Worm (Caenorhabditis elegans) whole organism, L4 larva: ENCODE data around the gene C48D1.5.

Source experiments
- F44E2.7 ChIP-seq: fragments of 200-800 bp; sonication (Bioruptor generic); IDR thresholded peaks from 2 replicates; pipeline ENCODE4 v2.1.2; 2022; ENCODE audit warnings: missing genetic modification characterization, missing compliant biosample characterization
- R02D3.7 ChIP-seq: fragments of 150-350 bp; sonication (generic microtip); optimal IDR thresholded peaks from 3 replicates; lab custom pipeline; 2014; ENCODE audit warnings: missing biosample characterization, missing genetic modification characterization
- T20F7.1 ChIP-seq: fragments of 200-800 bp; sonication (Bioruptor generic); optimal IDR thresholded peaks from 2 replicates; lab custom pipeline; 2018; ENCODE audit warnings: mild to moderate bottlenecking, missing genetic modification characterization, missing compliant biosample characterization
- T26A8.4 ChIP-seq: fragments of 200-800 bp; sonication (Bioruptor generic); IDR thresholded peaks from 2 replicates; pipeline ENCODE4 v1.3.6; 2022; ENCODE audit warnings: missing genetic modification characterization, missing compliant biosample characterization
- Y5F2A.4 ChIP-seq: fragments of 200-800 bp; sonication (Bioruptor generic); optimal IDR thresholded peaks from 2 replicates; lab custom pipeline; 2018; ENCODE audit warnings: mild to moderate bottlenecking, missing genetic modification characterization, missing compliant biosample characterization
- ceh-20 ChIP-seq: fragments of 200-800 bp; sonication (Bioruptor generic); IDR thresholded peaks from 2 replicates; pipeline ENCODE4 v1.3.6; 2022; ENCODE audit warnings: missing genetic modification reagents, missing genetic modification characterization, missing compliant biosample characterization
- ceh-32 ChIP-seq: sonication (generic microtip); optimal IDR thresholded peaks from 2 replicates; lab custom pipeline; 2016; ENCODE audit warnings: mild to moderate bottlenecking, missing genetic modification characterization, missing compliant biosample characterization; ENCODE audit not compliant: poor library complexity
- daf-12 ChIP-seq: fragments of 150-350 bp; optimal IDR thresholded peaks from 2 replicates; lab custom pipeline; 2014; ENCODE audit warnings: missing biosample characterization, missing genetic modification reagents, missing genetic modification characterization
- daf-16 ChIP-seq, 3 experiments: sonication (generic microtip); optimal IDR thresholded peaks; 2 replicates each; lab custom pipeline; 2016 to 2017; ENCODE audit warnings: missing genetic modification characterization in 3 of 3, missing genetic modification reagents in 3 of 3, mild to moderate bottlenecking in 2 of 3, missing compliant biosample characterization in 2 of 3, missing biosample characterization in 1 of 3, moderate library complexity in 1 of 3
- dmd-6 ChIP-seq: fragments of 200-800 bp; sonication (Bioruptor generic); IDR thresholded peaks from 2 replicates; pipeline ENCODE4 v1.3.6; 2022; ENCODE audit warnings: missing genetic modification reagents, missing genetic modification characterization, missing compliant biosample characterization
- dpl-1 ChIP-seq: fragments of 150-350 bp; optimal IDR thresholded peaks from 2 replicates; lab custom pipeline; 2014; ENCODE audit warnings: missing biosample characterization, missing genetic modification reagents, missing genetic modification characterization
- dve-1 ChIP-seq: sonication (generic microtip); optimal IDR thresholded peaks from 2 replicates; lab custom pipeline; 2017; ENCODE audit warnings: antibody characterized with exemption, mild to moderate bottlenecking, missing genetic modification characterization, missing compliant biosample characterization; ENCODE audit not compliant: insufficient read depth
- hif-1 ChIP-seq, 2 experiments: sonication (generic microtip); optimal IDR thresholded peaks; 2 replicates each; lab custom pipeline; 2016 to 2017; ENCODE audit warnings: missing compliant biosample characterization in 2 of 2, missing genetic modification characterization in 2 of 2, missing genetic modification reagents in 2 of 2, missing genotype in 2 of 2, mild to moderate bottlenecking in 1 of 2
- hlh-11 ChIP-seq: fragments of 200-800 bp; sonication (Bioruptor generic); optimal IDR thresholded peaks from 2 replicates; lab custom pipeline; 2018; ENCODE audit warnings: mild to moderate bottlenecking, missing genetic modification characterization, missing compliant biosample characterization
- hlh-30 ChIP-seq: sonication (generic microtip); optimal IDR thresholded peaks from 2 replicates; lab custom pipeline; 2017; ENCODE audit warnings: antibody characterized with exemption, mild to moderate bottlenecking, missing genetic modification characterization, missing compliant biosample characterization; ENCODE audit not compliant: insufficient read depth
- jun-1 ChIP-seq: fragments of 150-350 bp; optimal IDR thresholded peaks from 2 replicates; lab custom pipeline; 2014; ENCODE audit warnings: missing biosample characterization, missing genetic modification reagents, missing genetic modification characterization
- lim-7 ChIP-seq: fragments of 200-800 bp; sonication (Bioruptor generic); IDR thresholded peaks from 2 replicates; pipeline ENCODE4 v1.3.6; 2022; ENCODE audit warnings: missing genetic modification characterization, missing compliant biosample characterization
- lin-1 ChIP-seq: fragments of 200-800 bp; sonication (Bioruptor generic); IDR thresholded peaks from 2 replicates; pipeline ENCODE4 v1.3.6; 2022; ENCODE audit warnings: missing genetic modification reagents, missing genetic modification characterization, missing compliant biosample characterization
- lin-13 ChIP-seq: fragments of 150-350 bp; optimal IDR thresholded peaks from 2 replicates; lab custom pipeline; 2014; ENCODE audit warnings: missing biosample characterization, missing genetic modification reagents, missing genetic modification characterization
- lin-38 ChIP-seq: fragments of 200-800 bp; sonication (Bioruptor generic); IDR thresholded peaks from 2 replicates; pipeline ENCODE4 v1.3.6; 2022; ENCODE audit warnings: missing genetic modification reagents, missing genetic modification characterization, missing compliant biosample characterization
- lin-39 ChIP-seq: fragments of 150-350 bp; optimal IDR thresholded peaks from 2 replicates; lab custom pipeline; 2014; ENCODE audit warnings: missing biosample characterization, missing genetic modification reagents, missing genetic modification characterization
- mdl-1 ChIP-seq, 2 experiments: fragments of 150-350 bp in 1 of 2; sonication (generic microtip) in 1 of 2; optimal IDR thresholded peaks; 2 replicates each; lab custom pipeline; 2014 to 2017; ENCODE audit warnings: missing biosample characterization in 2 of 2, missing genetic modification characterization in 2 of 2
- mdt-29 ChIP-seq: fragments of 200-800 bp; sonication (Bioruptor generic); IDR thresholded peaks from 2 replicates; pipeline ENCODE4 v1.3.6; 2022; ENCODE audit warnings: missing genetic modification reagents, missing genetic modification characterization, missing compliant biosample characterization
- mep-1 ChIP-seq: fragments of 150-350 bp; sonication (generic microtip); optimal IDR thresholded peaks from 3 replicates; lab custom pipeline; 2014; ENCODE audit warnings: missing biosample characterization, missing genetic modification characterization
- mes-2 ChIP-seq: sonication (generic microtip); optimal IDR thresholded peaks from 2 replicates; lab custom pipeline; 2016; ENCODE audit warnings: missing genotype, mild to moderate bottlenecking, missing genetic modification characterization, missing compliant biosample characterization; ENCODE audit not compliant: poor library complexity, severe bottlenecking
- mxl-2 ChIP-seq: fragments of 200-800 bp; sonication (Bioruptor generic); conservative IDR thresholded peaks from 2 replicates; pipeline ENCODE4 v1.3.6; 2022; ENCODE audit warnings: missing genetic modification reagents, missing genetic modification characterization, missing compliant biosample characterization
- nhr-102 ChIP-seq: sonication (generic microtip); optimal IDR thresholded peaks from 2 replicates; lab custom pipeline; 2016; ENCODE audit warnings: mild to moderate bottlenecking, missing genetic modification characterization, moderate library complexity, missing compliant biosample characterization
- nhr-11 ChIP-seq: fragments of 150-350 bp; optimal IDR thresholded peaks from 2 replicates; lab custom pipeline; 2014; ENCODE audit warnings: missing biosample characterization, missing genetic modification characterization
- nhr-28 ChIP-seq: fragments of 150-350 bp; optimal IDR thresholded peaks from 2 replicates; lab custom pipeline; 2014; ENCODE audit warnings: missing biosample characterization, missing genetic modification characterization
- nhr-42 ChIP-seq: fragments of 200-800 bp; sonication (Bioruptor generic); IDR thresholded peaks from 2 replicates; pipeline ENCODE4 v1.3.6; 2022; ENCODE audit warnings: missing genetic modification characterization, missing compliant biosample characterization
- nhr-6 ChIP-seq: fragments of 150-350 bp; optimal IDR thresholded peaks from 2 replicates; lab custom pipeline; 2014; ENCODE audit warnings: missing biosample characterization, missing genetic modification characterization
- pha-4 ChIP-seq, 2 experiments: fragments of 150-350 bp in 1 of 2; fragments of 200-800 bp in 1 of 2; sonication (Bioruptor generic) in 1 of 2; IDR thresholded peaks in 1 of 2; optimal IDR thresholded peaks in 1 of 2; 2 replicates each; pipeline versions ENCODE4 v1.3.6 to Lab custom; 2014 to 2022; ENCODE audit warnings: missing genetic modification characterization in 2 of 2, missing genetic modification reagents in 2 of 2, missing biosample characterization in 1 of 2, missing compliant biosample characterization in 1 of 2
- php-3 ChIP-seq: fragments of 200-800 bp; sonication (Bioruptor generic); IDR thresholded peaks from 2 replicates; pipeline ENCODE4 v1.3.6; 2022; ENCODE audit warnings: missing genetic modification reagents, missing genetic modification characterization, missing compliant biosample characterization
- pqm-1 ChIP-seq: sonication (generic microtip); optimal IDR thresholded peaks from 2 replicates; lab custom pipeline; 2017; ENCODE audit warnings: missing biosample characterization, missing genetic modification characterization
- snpc-1.2 ChIP-seq: fragments of 200-800 bp; sonication (Bioruptor generic); IDR thresholded peaks from 2 replicates; pipeline ENCODE4 v1.3.6; 2022; ENCODE audit warnings: missing genetic modification reagents, missing genetic modification characterization, missing compliant biosample characterization
- tra-1 ChIP-seq: fragments of 200-800 bp; sonication (Bioruptor generic); IDR thresholded peaks from 2 replicates; pipeline ENCODE4 v1.3.6; 2022; ENCODE audit warnings: missing genetic modification reagents, missing genetic modification characterization, missing compliant biosample characterization
- unc-130 ChIP-seq: sonication (generic microtip); optimal IDR thresholded peaks from 2 replicates; lab custom pipeline; 2016; ENCODE audit warnings: missing genetic modification reagents, missing genetic modification characterization, missing compliant biosample characterization
- vab-7 ChIP-seq: fragments of 200-800 bp; sonication (Bioruptor generic); IDR thresholded peaks from 2 replicates; pipeline ENCODE4 v1.3.6; 2022; ENCODE audit warnings: missing genetic modification reagents, missing genetic modification characterization, missing compliant biosample characterization
- zfp-3 ChIP-seq: fragments of 200-800 bp; sonication (Bioruptor generic); conservative IDR thresholded peaks from 2 replicates; pipeline ENCODE4 v1.3.6; 2022; ENCODE audit warnings: missing genetic modification reagents, missing genetic modification characterization, missing compliant biosample characterization
- zip-11 ChIP-seq: fragments of 200-800 bp; sonication (Bioruptor generic); IDR thresholded peaks from 2 replicates; pipeline ENCODE4 v1.3.6; 2022; ENCODE audit warnings: missing genetic modification characterization, missing compliant biosample characterization
- zip-2 ChIP-seq: fragments of 150-350 bp; optimal IDR thresholded peaks from 2 replicates; lab custom pipeline; 2014; ENCODE audit warnings: missing biosample characterization, missing genetic modification characterization
- ztf-11 ChIP-seq: fragments of 150-350 bp; optimal IDR thresholded peaks from 2 replicates; lab custom pipeline; 2014; ENCODE audit warnings: missing biosample characterization, missing genetic modification characterization
- ztf-7 ChIP-seq: fragments of 150-350 bp; optimal IDR thresholded peaks from 2 replicates; lab custom pipeline; 2014; ENCODE audit warnings: missing biosample characterization, missing genetic modification characterization

C48D1.5 gene

ce11 chrIV:13250243-13250642, 28.5 kb downstream of the C48D1.5 start:
- TF ChIP-seq lin-1 (GFP tag; lab: Robert Waterston, UW) = no peak
- TF ChIP-seq dpl-1 (GFP tag; lab: Kevin White, UChicago) = no peak
- peak; percentile 8 for TF ChIP-seq mes-2 (tag; lab: Kevin White, UChicago)
- TF ChIP-seq mdt-29 (GFP tag; lab: Robert Waterston, UW) = peak; percentile 43; the same call in 1 of the 2 replicates
- 0 out of 2 replicates have a peak, but pooled peaks have one; percentile 9 for TF ChIP-seq lim-7 (GFP tag; lab: Robert Waterston, UW)
- TF ChIP-seq ceh-20 (GFP tag; lab: Robert Waterston, UW) = no peak
- TF ChIP-seq lin-38 (GFP tag; lab: Robert Waterston, UW) = no peak
- 0 out of 2 replicates have a peak, but pooled peaks have one; percentile 14 for TF ChIP-seq T26A8.4 (GFP tag; lab: Robert Waterston, UW)
- TF ChIP-seq nhr-6 (tag; lab: Kevin White, UChicago) = no peak
- no peak for TF ChIP-seq tra-1 (GFP tag; lab: Robert Waterston, UW)
- TF ChIP-seq zfp-3 (GFP tag; lab: Robert Waterston, UW) = peak; percentile 81; the same call in 1 of the 2 replicates

- TF ChIP-seq dve-1 (tag; lab: Kevin White, UChicago) (peak; percentile 29), daf-16 (GFP tag; optimal IDR thresholded peaks at IDR 0.05; lab: Kevin White, UChicago) (no peak), daf-16 (tag; optimal IDR thresholded peaks at IDR 0.05; lab: Kevin White, UChicago) (peak; percentile 32), snpc-1.2 (no peak), F44E2.7 (GFP tag; lab: Robert Waterston, UW) (no peak)
Measured at ce11 chrIV:13252211-13252610, 30.5 kb downstream of the C48D1.5 start, which contains the start of gene ttr-51. Gene ttr-51 (minus strand): TSS chrIV:13252311.

- no peak for TF ChIP-seq R02D3.7 (tag; lab: Kevin White, UChicago)
- no peak for TF ChIP-seq Y5F2A.4 (GFP tag; lab: Kevin White, UChicago)
- no peak for TF ChIP-seq ceh-32
- peak; percentile 95 for TF ChIP-seq dve-1 (tag; lab: Kevin White, UChicago)
- TF ChIP-seq jun-1 (tag; lab: Kevin White, UChicago) = peak; percentile 34
- no peak for TF ChIP-seq ztf-11 (tag; lab: Kevin White, UChicago)
- TF ChIP-seq hlh-11 (tag; lab: Kevin White, UChicago) = peak; percentile 94
- TF ChIP-seq T20F7.1 (GFP tag; lab: Kevin White, UChicago) = peak; percentile 38
- peak; percentile 52 for TF ChIP-seq ztf-7
- peak; percentile 96 for TF ChIP-seq pqm-1
- TF ChIP-seq lin-13 (GFP tag; lab: Kevin White, UChicago) = no peak
- TF ChIP-seq nhr-102 (tag; lab: Kevin White, UChicago) = peak; percentile 70
- TF ChIP-seq mes-2 (tag; lab: Kevin White, UChicago) = peak; percentile 1
- TF ChIP-seq ceh-20 (GFP tag; lab: Robert Waterston, UW) = peak; percentile 54; the same call in 1 of the 2 replicates
- TF ChIP-seq zfp-3 (GFP tag; lab: Robert Waterston, UW) = peak; percentile 43; the same call in 1 of the 2 replicates
- TF ChIP-seq hlh-30 (tag; lab: Kevin White, UChicago) = peak; percentile 69
- 0 out of 2 replicates have a peak, but pooled peaks have one; percentile 27 for TF ChIP-seq nhr-42 (GFP tag; lab: Robert Waterston, UW)
- TF ChIP-seq lin-38 (GFP tag; lab: Robert Waterston, UW) = peak; percentile 38
- TF ChIP-seq hif-1 (tag; optimal IDR thresholded peaks at IDR 0.05; lab: Kevin White, UChicago) = peak in 1 of 2 experiments; percentile 43
- TF ChIP-seq mdl-1 (tag; optimal IDR thresholded peaks at IDR 0.05; lab: Kevin White, UChicago) = peak in 1 of 2 experiments; percentile 65
- no peak for TF ChIP-seq mxl-2 (GFP tag; lab: Robert Waterston, UW)
- TF ChIP-seq lin-39 (tag; lab: Kevin White, UChicago) = no peak
- peak; percentile 46; the same call in 1 of the 2 replicates for TF ChIP-seq mdt-29 (GFP tag; lab: Robert Waterston, UW)
- TF ChIP-seq pha-4 (GFP tag; IDR thresholded peaks at IDR 0.05; lab: Robert Waterston, UW) = peak; percentile 66; the same call in 1 of the 2 replicates
- TF ChIP-seq pha-4 (tag; optimal IDR thresholded peaks at IDR 0.05; lab: Kevin White, UChicago) = no peak
- no peak for TF ChIP-seq vab-7 (GFP tag; lab: Robert Waterston, UW)
- peak; percentile 99 for TF ChIP-seq dmd-6 (GFP tag; lab: Robert Waterston, UW)
- TF ChIP-seq nhr-28 (tag; lab: Kevin White, UChicago) = peak; percentile 93
- peak; percentile 77 for TF ChIP-seq nhr-11
- no peak for TF ChIP-seq zip-11 (GFP tag; lab: Robert Waterston, UW)
- peak; percentile 83 for TF ChIP-seq lin-1 (GFP tag; lab: Robert Waterston, UW)
- peak; percentile 93 for TF ChIP-seq php-3 (GFP tag; lab: Robert Waterston, UW)
- TF ChIP-seq mep-1 (tag; lab: Kevin White, UChicago) = peak; percentile 1
- no peak for TF ChIP-seq daf-12
- TF ChIP-seq unc-130 (GFP tag; lab: Kevin White, UChicago) = no peak
- peak; percentile 21 to 83 for TF ChIP-seq daf-16 (GFP tag; optimal IDR thresholded peaks at IDR 0.05; lab: Kevin White, UChicago)
- peak; percentile 98 for TF ChIP-seq daf-16 (tag; optimal IDR thresholded peaks at IDR 0.05; lab: Kevin White, UChicago)
- peak; percentile 30 for TF ChIP-seq zip-2
Measured at ce11 chrIV:13253841-13254240, 32.1 kb downstream of the C48D1.5 start, which contains the start of gene ttr-45. Gene ttr-45 (plus strand): TSS chrIV:13254225.
